Fruit fly (Drosophila melanogaster) S2 (cell line): ENCODE results near the gene EndoA.

Experiments
- CG8478 ChIP-seq: fragments of >200 bp; optimal IDR thresholded peaks from 2 replicates; lab custom pipeline; 2018
- CTCF ChIP-seq, 2 experiments: fragments of >200 bp; optimal IDR thresholded peaks; 2 replicates each; lab custom pipeline; 2018

Gene EndoA

DNA sequence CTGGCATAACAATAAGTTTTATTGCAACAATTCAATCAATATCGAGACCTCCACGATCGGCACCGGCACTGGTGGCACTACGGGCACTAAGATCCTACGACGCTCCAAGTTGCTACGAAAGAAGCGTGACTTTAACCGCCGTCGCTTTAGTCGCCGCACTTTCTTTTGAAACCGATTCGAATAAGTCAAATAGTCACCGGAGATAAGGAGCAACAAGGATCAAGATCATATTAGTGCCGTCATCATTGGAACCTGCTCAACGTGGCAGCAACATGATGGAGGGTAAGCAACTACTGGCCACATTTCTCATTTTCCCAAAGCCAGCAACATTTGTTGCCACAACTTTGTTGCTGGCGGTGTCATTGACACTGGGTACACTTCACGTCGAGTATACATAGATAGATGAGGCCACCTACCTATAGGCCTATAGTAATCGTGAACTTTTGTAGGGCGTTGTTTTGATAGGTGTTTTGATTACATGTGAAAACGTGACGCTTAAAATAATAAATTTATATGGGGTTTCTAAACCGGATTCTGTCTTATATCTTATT, 9.3 kb downstream of the EndoA start:
- TF ChIP-seq CG8478 (lab: Kevin White, UChicago) (no peak), CTCF (optimal IDR thresholded peaks at IDR 0.05; lab: Kevin White, UChicago) (no peak)

DNA sequence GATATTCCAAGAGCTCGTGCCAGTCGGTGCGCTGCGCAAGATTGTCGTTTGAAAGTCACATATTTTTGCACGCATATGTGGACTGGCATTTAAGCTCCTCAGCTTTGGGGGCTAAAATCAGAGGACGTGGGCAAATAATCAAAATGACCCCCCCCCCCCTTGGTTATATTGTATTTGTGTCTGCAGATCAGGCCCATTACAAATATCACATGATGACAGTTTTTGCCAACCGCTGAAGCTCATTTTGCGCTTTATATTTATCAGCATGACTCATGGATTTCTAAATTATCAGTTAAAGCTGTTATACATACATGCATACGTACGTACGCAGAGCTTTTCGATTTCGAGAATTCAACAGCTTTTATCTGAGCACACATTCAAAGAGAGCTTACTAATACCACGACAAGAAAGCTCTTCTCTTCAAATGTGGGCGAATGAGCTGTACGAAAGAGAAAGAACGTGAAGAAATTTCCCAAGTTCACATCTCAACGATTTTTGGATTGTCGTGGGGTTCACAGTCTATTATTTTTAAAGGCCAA, 10.4 kb downstream of the EndoA start:
- TF ChIP-seq CG8478 (lab: Kevin White, UChicago) (no peak), CTCF (optimal IDR thresholded peaks at IDR 0.05; lab: Kevin White, UChicago) (no peak)

DNA sequence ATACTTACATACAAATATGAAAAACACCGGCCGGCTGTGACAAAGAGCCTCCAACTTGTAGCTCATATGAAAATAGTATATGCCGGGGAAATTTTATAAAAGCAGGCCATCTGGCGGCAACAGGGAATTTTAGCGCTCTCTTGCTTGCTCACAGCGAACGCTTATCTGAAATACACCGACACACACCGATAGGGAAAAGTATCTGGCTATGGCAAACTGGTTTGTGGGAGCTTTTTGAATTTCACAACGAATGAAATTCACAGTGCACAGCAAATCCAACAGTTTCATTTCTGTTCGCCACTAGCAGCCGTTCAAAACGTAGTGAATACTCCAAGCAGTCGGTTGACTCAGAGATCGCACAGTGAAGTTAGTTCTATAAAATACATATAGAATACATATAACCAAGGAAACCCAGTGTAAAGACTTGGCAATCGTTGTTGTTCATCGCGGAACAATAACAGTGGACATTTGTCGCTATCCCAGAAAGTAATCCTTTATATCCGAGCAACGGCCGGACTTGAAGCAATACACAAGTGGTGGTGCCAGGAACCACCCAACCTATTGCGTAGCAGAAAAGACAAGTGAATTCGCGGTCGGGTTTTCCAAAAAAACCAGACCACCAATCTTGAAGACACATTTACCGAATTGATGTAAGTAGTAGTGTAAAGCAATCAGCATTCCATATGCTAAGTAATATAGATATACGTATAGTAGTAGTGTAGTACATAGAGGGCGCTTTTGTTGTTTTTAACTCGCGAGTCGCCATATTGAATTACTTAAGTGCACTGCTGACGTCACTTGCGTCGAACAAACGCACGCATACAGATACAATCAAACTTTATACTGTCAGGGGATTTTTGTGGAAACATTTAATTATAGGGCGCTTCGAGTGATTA, 11.8 kb downstream of the EndoA start:
- no peak for TF ChIP-seq CG8478 (lab: Kevin White, UChicago)
- TF ChIP-seq CTCF (optimal IDR thresholded peaks at IDR 0.05; lab: Kevin White, UChicago), result peak; percentile 68 to 71

DNA sequence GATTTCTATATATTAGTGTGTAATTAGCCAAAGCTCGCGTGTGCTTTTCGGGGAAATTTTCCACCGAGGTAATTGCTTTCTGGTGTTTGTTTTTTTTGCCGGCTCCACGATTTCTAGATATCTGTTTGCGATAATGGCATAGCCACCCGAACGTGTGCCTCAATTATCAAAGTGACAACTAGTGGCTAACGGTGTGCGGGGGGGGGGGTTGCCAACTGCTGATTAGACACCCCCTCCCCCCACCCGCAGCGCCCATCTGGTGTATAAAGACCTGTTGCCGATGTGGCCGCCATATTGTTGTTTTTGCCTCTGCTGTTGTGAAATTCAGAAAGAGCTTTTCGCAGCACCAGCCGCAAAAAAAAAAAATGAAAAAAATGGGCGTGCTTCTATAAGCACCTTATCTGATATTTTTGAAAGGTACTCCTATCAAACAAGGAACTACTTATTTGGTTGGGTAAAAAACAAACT, 12.5 kb downstream of the EndoA start:
- no peak for TF ChIP-seq CG8478 (lab: Kevin White, UChicago)
- no peak for TF ChIP-seq CTCF (optimal IDR thresholded peaks at IDR 0.05; lab: Kevin White, UChicago)

DNA sequence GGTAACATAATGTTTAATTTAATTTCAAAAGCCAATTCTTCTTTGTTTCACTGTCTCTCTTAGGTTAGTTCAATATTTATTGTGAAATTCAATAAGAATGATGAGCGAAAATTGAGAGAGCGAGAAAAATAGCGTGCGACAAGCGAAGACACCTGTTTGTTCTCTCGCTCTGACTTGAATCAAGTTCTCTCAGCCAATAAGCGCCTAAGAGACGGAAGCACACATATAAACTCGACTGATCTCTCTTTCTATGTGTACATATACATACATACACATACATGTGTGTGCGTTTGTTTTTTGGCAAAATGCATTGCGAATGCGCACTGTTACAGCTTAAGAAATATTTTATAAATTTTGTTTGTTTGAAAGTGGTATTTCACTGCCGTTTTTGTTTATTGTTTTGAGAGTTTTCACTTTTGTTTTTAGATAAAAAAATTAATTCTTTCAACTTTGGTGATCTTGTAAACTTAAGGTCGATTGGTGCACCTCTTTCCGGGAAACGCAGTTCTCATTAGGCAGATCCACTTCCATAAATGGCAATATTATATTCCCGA, 16.9 kb downstream of the EndoA start:
- no peak for TF ChIP-seq CG8478 (lab: Kevin White, UChicago)
- TF ChIP-seq CTCF (optimal IDR thresholded peaks at IDR 0.05; lab: Kevin White, UChicago), result no peak

DNA sequence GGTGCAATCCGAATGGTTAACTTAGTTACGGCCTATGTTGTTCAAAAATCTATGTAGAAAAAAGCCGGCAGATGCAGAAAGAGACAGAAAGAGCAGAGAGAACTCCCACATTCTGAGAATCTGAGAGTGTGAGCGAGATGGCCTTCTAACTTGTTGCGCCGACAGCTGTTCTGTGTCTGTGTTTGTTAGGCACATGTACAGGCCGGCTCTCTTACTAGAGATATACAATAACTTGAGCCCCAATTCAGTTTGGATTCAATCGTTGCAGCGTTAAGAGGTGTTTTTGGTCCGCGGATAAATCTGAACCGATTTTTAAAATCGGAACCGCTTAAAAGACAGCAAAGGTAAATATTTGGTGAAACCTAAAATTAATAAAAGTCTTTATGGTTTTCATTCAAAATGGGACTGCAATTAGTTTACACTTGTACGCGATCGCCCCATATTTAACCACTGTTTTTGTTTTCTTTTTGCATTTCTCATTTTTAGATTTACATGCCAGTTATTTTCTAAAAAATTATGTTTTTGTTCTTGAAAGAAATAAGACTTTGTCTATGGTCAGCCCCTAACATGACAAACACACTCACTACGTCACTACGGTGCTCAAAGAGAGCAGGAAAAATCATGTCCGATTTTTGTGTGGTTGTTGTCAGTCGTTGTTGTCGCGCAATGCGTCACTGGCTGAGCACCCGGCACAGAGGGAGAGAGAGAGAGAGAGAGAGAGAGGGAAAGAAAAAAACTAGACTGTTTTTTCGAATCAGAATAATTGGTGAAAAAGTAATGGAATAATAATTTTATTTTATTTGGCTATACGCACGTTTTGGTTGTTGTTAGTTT, 17.6 kb downstream of the EndoA start:
- TF ChIP-seq CTCF (optimal IDR thresholded peaks at IDR 0.05; lab: Kevin White, UChicago) (no peak), CG8478 (lab: Kevin White, UChicago) (no peak)

DNA sequence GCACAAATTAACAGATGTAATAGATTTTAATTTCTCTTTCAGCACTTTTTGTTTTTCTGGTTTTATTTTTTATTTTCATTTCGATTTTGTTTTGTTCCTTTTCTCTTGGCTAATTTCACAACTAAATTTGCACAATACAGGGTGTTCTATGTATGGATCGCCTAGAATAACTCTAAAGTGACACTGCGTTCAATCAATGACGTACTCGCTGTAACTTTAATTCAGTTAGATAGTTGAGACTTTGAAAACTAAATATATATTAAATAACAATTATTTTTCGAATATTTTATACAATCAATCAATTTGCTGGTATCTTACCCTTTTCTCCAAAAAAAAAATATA, 18.2 kb downstream of the EndoA start:
- no peak for TF ChIP-seq CG8478 (lab: Kevin White, UChicago)

DNA sequence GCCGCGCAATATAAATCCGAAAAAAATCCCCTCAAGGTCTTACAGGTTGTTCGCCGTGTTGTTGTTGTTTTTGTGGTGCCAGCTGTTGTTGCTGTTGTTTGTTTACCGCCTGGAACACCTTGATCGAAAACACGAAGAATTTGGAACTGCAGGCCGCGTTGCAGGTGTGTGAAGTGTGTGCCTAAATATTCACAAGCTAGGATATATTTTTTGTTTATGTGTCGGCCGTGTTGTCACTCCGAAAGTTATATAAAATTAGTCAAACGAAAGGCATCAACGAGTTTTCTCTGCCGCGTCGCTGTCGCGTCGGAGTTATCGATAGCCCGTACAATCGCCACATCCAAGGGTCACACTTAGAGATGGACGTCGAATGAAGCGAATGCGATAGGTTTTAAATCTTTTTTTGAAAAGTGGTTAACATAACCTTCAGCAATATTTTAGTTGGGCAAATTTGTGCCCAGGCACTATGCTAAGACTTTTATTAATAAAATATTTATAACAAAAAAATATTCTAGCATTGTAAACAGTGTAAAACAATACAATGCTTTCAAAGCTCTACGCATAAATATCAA, 22.0 kb downstream of the EndoA start, which contains the start of gene Mpc1:
Gene Mpc1 (minus strand): TSS at position 314 of the 572 bp plus-strand sequence.
- TF ChIP-seq CG8478 (lab: Kevin White, UChicago), result no peak
- TF ChIP-seq CTCF (optimal IDR thresholded peaks at IDR 0.05; lab: Kevin White, UChicago), result no peak

DNA sequence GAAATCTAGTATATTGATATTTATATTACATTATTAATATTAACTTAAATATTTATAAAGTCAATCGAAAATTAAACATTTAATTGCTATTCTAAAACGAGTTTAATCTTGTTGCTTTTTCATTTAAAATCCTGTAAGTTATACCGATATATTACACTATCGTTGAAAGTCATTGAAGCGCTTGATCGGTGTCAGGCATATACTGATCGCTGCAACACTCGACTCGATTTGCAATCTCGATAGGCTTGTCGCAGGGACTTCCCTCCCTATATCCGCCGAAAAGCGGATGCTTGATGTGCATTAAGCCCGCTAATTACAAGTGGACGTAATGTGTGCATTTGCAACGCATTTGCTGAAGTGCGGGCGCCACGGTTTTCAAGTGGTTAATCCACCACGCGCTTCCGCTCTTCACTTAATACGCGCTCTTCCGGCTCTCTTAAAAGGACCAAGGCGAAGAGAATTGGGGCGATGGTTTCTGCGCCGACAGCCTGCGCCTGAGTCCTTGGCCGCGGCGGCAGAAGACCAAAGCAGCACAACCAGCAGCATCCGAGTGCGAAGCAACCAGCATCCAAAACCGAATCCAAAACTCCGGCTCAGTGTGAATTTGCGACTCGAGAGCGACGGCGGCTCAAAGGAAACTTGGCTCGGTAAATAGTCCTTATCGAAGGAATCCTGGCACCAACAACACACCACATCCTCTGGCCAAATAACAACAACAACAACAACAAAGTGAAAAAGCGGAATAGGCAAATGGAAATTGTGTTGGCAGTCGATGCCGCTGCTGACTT, 22.7 kb downstream of the EndoA start, which contains the start of gene CG42613:
Gene CG42613 (plus strand): TSS at position 279 of the 788 bp plus-strand sequence.
- peak in 1 of 2 experiments; percentile 12 for TF ChIP-seq CTCF (optimal IDR thresholded peaks at IDR 0.05; lab: Kevin White, UChicago)
- no peak for TF ChIP-seq CG8478 (lab: Kevin White, UChicago)

DNA sequence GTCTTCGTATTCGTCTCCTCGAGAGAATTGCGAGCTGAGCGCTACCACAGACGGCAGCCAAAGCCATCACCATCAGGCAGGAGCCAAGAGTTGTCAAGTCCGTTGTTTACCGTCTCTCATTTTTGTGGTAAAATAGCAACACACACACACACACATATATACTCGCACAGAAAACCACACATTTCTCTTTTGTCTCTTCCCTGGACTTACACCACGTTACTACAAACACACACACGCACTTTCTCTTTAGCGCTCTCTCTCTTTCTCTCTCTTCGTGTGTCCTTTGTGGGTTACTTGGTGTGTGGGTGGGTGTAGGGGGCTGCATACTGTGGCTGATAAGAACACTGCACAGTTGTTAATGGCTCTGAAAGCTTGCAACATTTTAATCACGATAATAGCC, 25.3 kb downstream of the EndoA start:
- TF ChIP-seq CG8478 (lab: Kevin White, UChicago), result no peak
- TF ChIP-seq CTCF (optimal IDR thresholded peaks at IDR 0.05; lab: Kevin White, UChicago), result no peak

DNA sequence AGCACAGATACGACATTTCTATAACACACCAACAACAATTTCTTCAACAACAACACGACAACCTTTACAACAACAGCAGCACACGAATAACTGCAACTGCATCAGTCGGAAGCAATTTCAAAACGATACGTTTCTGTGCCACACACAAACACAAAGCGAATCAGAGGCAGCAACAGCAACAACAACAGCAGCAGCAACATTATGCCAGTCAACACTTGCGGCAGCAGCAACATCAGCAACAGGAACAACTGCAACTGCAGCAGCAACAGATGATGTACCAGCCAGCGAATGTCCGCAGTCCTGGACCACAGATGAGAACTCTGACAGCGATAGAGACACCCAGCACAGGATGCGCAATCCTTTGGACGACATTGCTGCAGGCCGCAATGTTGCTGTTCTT, 40.9 kb downstream of the EndoA start:
- TF ChIP-seq CG8478 (lab: Kevin White, UChicago), result no peak
- no peak for TF ChIP-seq CTCF (optimal IDR thresholded peaks at IDR 0.05; lab: Kevin White, UChicago)

DNA sequence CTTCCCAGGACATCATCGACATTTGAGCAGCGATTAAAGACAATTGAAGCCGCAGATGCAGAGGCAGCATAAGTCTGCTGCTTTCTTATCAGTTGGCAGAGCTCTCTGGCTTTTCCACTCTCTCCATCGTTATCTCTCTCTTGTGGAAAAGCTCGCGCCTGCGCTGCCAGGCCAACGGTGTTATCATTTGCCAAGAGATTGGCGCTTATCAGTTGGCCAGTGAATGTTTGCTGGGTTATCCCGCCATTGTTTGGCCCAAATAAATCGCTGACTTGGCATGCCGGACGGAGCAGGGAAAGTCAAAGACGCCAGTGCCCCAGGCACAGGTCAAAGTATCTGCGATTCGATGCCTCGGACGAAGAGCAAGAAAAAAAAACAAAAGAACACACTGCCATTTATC, 42.7 kb downstream of the EndoA start:
- no peak for TF ChIP-seq CG8478 (lab: Kevin White, UChicago)
- no peak for TF ChIP-seq CTCF (optimal IDR thresholded peaks at IDR 0.05; lab: Kevin White, UChicago)

DNA sequence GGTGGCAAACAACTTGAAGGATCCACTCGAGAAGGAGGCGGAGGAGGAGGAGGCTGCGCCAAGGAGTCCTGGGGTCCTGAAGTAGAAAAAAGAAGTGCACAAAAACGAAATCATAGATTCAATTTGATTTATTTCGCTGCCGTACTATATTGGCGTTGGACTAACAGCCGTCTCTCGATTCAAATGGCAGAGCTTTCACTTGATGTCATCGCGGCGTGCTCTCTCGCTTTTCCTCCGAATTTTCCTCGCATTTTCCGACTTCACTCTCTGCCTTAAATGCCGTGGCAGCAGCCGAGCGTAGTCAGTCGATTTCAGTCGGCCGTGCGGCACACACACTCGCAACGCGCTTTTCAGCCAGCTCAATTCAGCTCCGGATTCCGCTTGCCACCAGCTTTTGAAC, 43.5 kb downstream of the EndoA start, which contains the start of gene CG43732:
Gene CG43732 (plus strand): TSS at position 301 of the 400 bp plus-strand sequence.
- no peak for TF ChIP-seq CG8478 (lab: Kevin White, UChicago)
- TF ChIP-seq CTCF (optimal IDR thresholded peaks at IDR 0.05; lab: Kevin White, UChicago), result no peak
